Worm (Caenorhabditis elegans): ENCODE data around the gene F45E6.1.

ce11 chrX:12463504-12463903, 13.7 kb downstream of the F45E6.1 start, which contains the start of gene T18D3.5:
- TF ChIP-seq mxl-2 (GFP tag; conservative IDR thresholded peaks at IDR 0.05) = no peak
- no peak for TF ChIP-seq ces-1 (GFP tag; optimal IDR thresholded peaks at IDR 0.05)
